Fruit fly (Drosophila melanogaster) whole organism, embryonic: ENCODE measurements around the gene CG14234.

ENCODE experiments used
- Bgb ChIP-seq: fragments of 200-800 bp; sonication (Bioruptor generic); IDR thresholded peaks from 2 replicates; pipeline ENCODE4 v1.3.6; 2022; ENCODE audit warnings: missing biosample characterization, missing genetic modification characterization; ENCODE audit not compliant: partially characterized antibody
- CG11504 ChIP-seq: fragments of 200-800 bp; sonication (Bioruptor generic); optimal IDR thresholded peaks from 3 replicates; lab custom pipeline; 2019; ENCODE audit warnings: missing biosample characterization, mild to moderate bottlenecking, missing genetic modification characterization, moderate library complexity
- CG11696 ChIP-seq: fragments of 200-800 bp; sonication (Bioruptor generic); IDR thresholded peaks from 2 replicates; pipeline ENCODE4 v1.3.6; 2022; ENCODE audit warnings: missing biosample characterization, missing genetic modification characterization
- CG12299 ChIP-seq: fragments of 200-800 bp; sonication (Bioruptor generic); optimal IDR thresholded peaks from 2 replicates; lab custom pipeline; 2018; ENCODE audit warnings: missing biosample characterization, mild to moderate bottlenecking, missing genetic modification characterization
- CG12391 ChIP-seq: fragments of 200-800 bp; sonication (Bioruptor generic); optimal IDR thresholded peaks from 3 replicates; lab custom pipeline; 2018; ENCODE audit warnings: missing biosample characterization, mild to moderate bottlenecking, missing genetic modification characterization, moderate library complexity
- CG13894 ChIP-seq: fragments of 200-800 bp; sonication (Bioruptor generic); optimal IDR thresholded peaks from 3 replicates; lab custom pipeline; 2018; ENCODE audit warnings: missing biosample characterization, mild to moderate bottlenecking, missing genetic modification characterization, moderate library complexity
- CG15269 ChIP-seq: fragments of 200-800 bp; sonication (Bioruptor generic); optimal IDR thresholded peaks from 2 replicates; lab custom pipeline; 2018; ENCODE audit warnings: missing biosample characterization, mild to moderate bottlenecking, missing genetic modification characterization, moderate library complexity
- CG15514 ChIP-seq: fragments of 200-800 bp; sonication (Bioruptor generic); optimal IDR thresholded peaks from 3 replicates; lab custom pipeline; 2017; ENCODE audit warnings: missing biosample characterization, missing genetic modification characterization, mild to moderate bottlenecking, moderate library complexity, missing genetic modification reagents
- CG17359 ChIP-seq: fragments of 200-800 bp; sonication (Bioruptor generic); optimal IDR thresholded peaks from 3 replicates; lab custom pipeline; 2018; ENCODE audit warnings: missing biosample characterization, mild to moderate bottlenecking, missing genetic modification characterization, moderate library complexity
- CG2129 ChIP-seq: fragments of 200-800 bp; sonication (Bioruptor generic); IDR thresholded peaks from 2 replicates; pipeline ENCODE4 v1.3.6; 2022; ENCODE audit warnings: missing biosample characterization, missing genetic modification characterization; ENCODE audit not compliant: partially characterized antibody
- CG31224 ChIP-seq: fragments of 200-800 bp; sonication (Bioruptor generic); IDR thresholded peaks from 2 replicates; pipeline ENCODE4 v1.3.6; 2022; ENCODE audit warnings: missing biosample characterization, missing genetic modification characterization
- CG3838 ChIP-seq: fragments of 200-800 bp; sonication (Bioruptor generic); optimal IDR thresholded peaks from 3 replicates; lab custom pipeline; 2016; ENCODE audit warnings: missing biosample characterization, missing genetic modification characterization
- CG4282 ChIP-seq: fragments of 200-800 bp; sonication (Bioruptor generic); optimal IDR thresholded peaks from 2 replicates; lab custom pipeline; 2016; ENCODE audit warnings: missing biosample characterization, missing genetic modification characterization
- CG4404 ChIP-seq: fragments of 200-800 bp; sonication (Bioruptor generic); IDR thresholded peaks from 2 replicates; pipeline ENCODE4 v1.3.6; 2022; ENCODE audit warnings: missing biosample characterization, missing genetic modification characterization
- CG6813 ChIP-seq: fragments of 200-800 bp; sonication (Bioruptor generic); optimal IDR thresholded peaks from 2 replicates; lab custom pipeline; 2017; ENCODE audit warnings: missing biosample characterization, missing genetic modification characterization, mild to moderate bottlenecking, moderate library complexity, missing genetic modification reagents
- CG7839 ChIP-seq: fragments of 200-800 bp; sonication (Bioruptor generic); optimal IDR thresholded peaks from 3 replicates; lab custom pipeline; 2018; ENCODE audit warnings: missing biosample characterization, mild to moderate bottlenecking, missing genetic modification characterization, moderate library complexity
- CG8089 ChIP-seq: fragments of 200-800 bp; sonication (Bioruptor generic); optimal IDR thresholded peaks from 3 replicates; lab custom pipeline; 2016; ENCODE audit warnings: missing biosample characterization, missing genetic modification characterization
- CG8944 ChIP-seq: fragments of 200-800 bp; sonication (Bioruptor generic); optimal IDR thresholded peaks from 3 replicates; lab custom pipeline; 2016; ENCODE audit warnings: missing biosample characterization, missing genetic modification characterization
- CG9215 ChIP-seq: fragments of 200-800 bp; sonication (Bioruptor generic); IDR thresholded peaks from 2 replicates; pipeline ENCODE4 v1.3.6; 2022; ENCODE audit warnings: missing biosample characterization, missing genetic modification characterization
- Dek ChIP-seq: fragments of 200-800 bp; sonication (Bioruptor generic); optimal IDR thresholded peaks from 3 replicates; lab custom pipeline; 2019; ENCODE audit warnings: missing biosample characterization, mild to moderate bottlenecking, missing genetic modification characterization, moderate library complexity
- E2f2 ChIP-seq: fragments of 200-800 bp; sonication (Bioruptor generic); IDR thresholded peaks from 2 replicates; pipeline ENCODE4 v1.3.6; 2022; ENCODE audit warnings: missing biosample characterization, missing genetic modification characterization
- HLH54F ChIP-seq: fragments of 200-800 bp; sonication (Bioruptor generic); optimal IDR thresholded peaks from 3 replicates; lab custom pipeline; 2016; ENCODE audit warnings: missing biosample characterization, missing genetic modification characterization
- Hey ChIP-seq: fragments of 200-800 bp; sonication (Bioruptor generic); optimal IDR thresholded peaks from 3 replicates; lab custom pipeline; 2018; ENCODE audit warnings: missing biosample characterization, mild to moderate bottlenecking, missing genetic modification characterization
- Hsf ChIP-seq: fragments of 200-800 bp; sonication (Bioruptor generic); optimal IDR thresholded peaks from 3 replicates; lab custom pipeline; 2016; ENCODE audit warnings: missing biosample characterization, missing genetic modification characterization
- Max ChIP-seq: fragments of 200-800 bp; sonication (Bioruptor generic); optimal IDR thresholded peaks from 2 replicates; lab custom pipeline; 2016; ENCODE audit warnings: missing biosample characterization, mild to moderate bottlenecking, missing genetic modification characterization
- Oli ChIP-seq: fragments of 200-800 bp; sonication (Bioruptor generic); optimal IDR thresholded peaks from 2 replicates; lab custom pipeline; 2018; ENCODE audit warnings: missing biosample characterization, mild to moderate bottlenecking, missing genetic modification characterization, moderate library complexity
- Ssrp ChIP-seq: fragments of 200-800 bp; sonication (Bioruptor generic); optimal IDR thresholded peaks from 2 replicates; lab custom pipeline; 2018; ENCODE audit warnings: missing biosample characterization, mild to moderate bottlenecking, missing genetic modification characterization, moderate library complexity
- Trl ChIP-seq, 3 experiments: fragments of >200 bp in 2 of 3; fragments of 200-800 bp in 1 of 3; sonication (Bioruptor generic) in 1 of 3; optimal IDR thresholded peaks; 2 replicates in 1 of 3; 3 replicates in 2 of 3; lab custom pipeline; 2016 to 2017; ENCODE audit warnings: missing biosample characterization in 1 of 3, missing genetic modification characterization in 1 of 3
- amos ChIP-seq: fragments of 200-800 bp; sonication (Bioruptor generic); IDR thresholded peaks from 2 replicates; pipeline ENCODE4 v1.3.6; 2022; ENCODE audit warnings: missing biosample characterization, missing genetic modification characterization; ENCODE audit not compliant: partially characterized antibody
- cg ChIP-seq: fragments of 200-800 bp; sonication (Bioruptor generic); optimal IDR thresholded peaks from 3 replicates; lab custom pipeline; 2019; ENCODE audit warnings: missing biosample characterization, mild to moderate bottlenecking, missing genetic modification characterization, moderate library complexity
- chm ChIP-seq: fragments of 200-800 bp; sonication (Bioruptor generic); IDR thresholded peaks from 2 replicates; pipeline ENCODE4 v1.3.6; 2022; ENCODE audit warnings: missing biosample characterization, missing genetic modification characterization
- en ChIP-seq: fragments of 200-800 bp; sonication (Bioruptor generic); optimal IDR thresholded peaks from 2 replicates; lab custom pipeline; 2016; ENCODE audit warnings: missing biosample characterization, missing genetic modification characterization
- eve ChIP-seq, 2 experiments: fragments of >200 bp; optimal IDR thresholded peaks; 2 replicates each; lab custom pipeline; 2017; ENCODE audit warnings: missing biosample characterization in 2 of 2, missing genetic modification characterization in 2 of 2
- eyg ChIP-seq: fragments of 200-800 bp; sonication (Bioruptor generic); optimal IDR thresholded peaks from 3 replicates; lab custom pipeline; 2016; ENCODE audit warnings: missing biosample characterization, missing genetic modification characterization
- ham ChIP-seq: fragments of 200-800 bp; sonication (Bioruptor generic); IDR thresholded peaks from 2 replicates; pipeline ENCODE4 v1.3.6; 2022; ENCODE audit warnings: missing biosample characterization, missing genetic modification characterization
- ind ChIP-seq: fragments of 200-800 bp; sonication (Bioruptor generic); optimal IDR thresholded peaks from 3 replicates; lab custom pipeline; 2016; ENCODE audit warnings: missing biosample characterization, missing genetic modification characterization
- inv ChIP-seq: fragments of 200-800 bp; sonication (Bioruptor generic); IDR thresholded peaks from 2 replicates; pipeline ENCODE4 v1.3.6; 2022; ENCODE audit warnings: missing biosample characterization, missing genetic modification characterization; ENCODE audit not compliant: partially characterized antibody
- jumu ChIP-seq: fragments of 200-800 bp; sonication (Bioruptor generic); optimal IDR thresholded peaks from 3 replicates; lab custom pipeline; 2016; ENCODE audit warnings: missing biosample characterization, missing genetic modification characterization
- lov ChIP-seq, 2 experiments: fragments of 200-800 bp in 1 of 2; fragments of >200 bp in 1 of 2; sonication (Bioruptor generic) in 1 of 2; IDR thresholded peaks in 1 of 2; optimal IDR thresholded peaks in 1 of 2; 2 replicates in 1 of 2; 3 replicates in 1 of 2; pipeline versions ENCODE4 v1.3.6 to Lab custom; 2017 to 2022; ENCODE audit warnings: missing biosample characterization in 1 of 2, missing genetic modification characterization in 1 of 2
- org-1 ChIP-seq: fragments of 200-800 bp; sonication (Bioruptor generic); optimal IDR thresholded peaks from 2 replicates; lab custom pipeline; 2017; ENCODE audit warnings: missing biosample characterization, missing genetic modification characterization
- pzg ChIP-seq: fragments of 200-800 bp; sonication (Bioruptor generic); optimal IDR thresholded peaks from 3 replicates; lab custom pipeline; 2018; ENCODE audit warnings: missing biosample characterization, mild to moderate bottlenecking, missing genetic modification characterization, moderate library complexity
- sc ChIP-seq, 3 experiments: fragments of >200 bp in 2 of 3; fragments of 200-800 bp in 1 of 3; sonication (Bioruptor generic) in 1 of 3; optimal IDR thresholded peaks; 2 replicates in 2 of 3; 3 replicates in 1 of 3; lab custom pipeline; 2017; ENCODE audit warnings: mild to moderate bottlenecking in 1 of 3, missing biosample characterization in 1 of 3, missing genetic modification characterization in 1 of 3, missing genetic modification reagents in 1 of 3
- schlank ChIP-seq: fragments of 200-800 bp; sonication (Bioruptor generic); optimal IDR thresholded peaks from 2 replicates; lab custom pipeline; 2018; ENCODE audit warnings: missing biosample characterization, mild to moderate bottlenecking, missing genetic modification characterization
- slou ChIP-seq: fragments of 200-800 bp; sonication (Bioruptor generic); optimal IDR thresholded peaks from 3 replicates; lab custom pipeline; 2016; ENCODE audit warnings: missing biosample characterization, missing genetic modification characterization
- stwl ChIP-seq: fragments of 200-800 bp; sonication (Bioruptor generic); optimal IDR thresholded peaks from 3 replicates; lab custom pipeline; 2018; ENCODE audit warnings: missing biosample characterization, mild to moderate bottlenecking, missing genetic modification characterization, moderate library complexity
- ttk ChIP-seq: fragments of 200-800 bp; sonication (Bioruptor generic); IDR thresholded peaks from 2 replicates; pipeline ENCODE4 v2.1.2; 2022; ENCODE audit warnings: missing biosample characterization, missing genetic modification characterization
- yki ChIP-seq: fragments of >200 bp; optimal IDR thresholded peaks from 3 replicates; lab custom pipeline; 2018

The CG14234 gene

dm6 chrX:19692951-19693698 is 42.2 kb upstream of the CG14234 start, which contains the start of gene Mer (continued):
- TF ChIP-seq org-1 (GFP tag; lab: Kevin White, UChicago): peak; percentile 81
- TF ChIP-seq CG7839: peak; percentile 85
- peak; percentile 55 for TF ChIP-seq pzg (GFP tag; lab: Kevin White, UChicago)
- peak; percentile 86 for TF ChIP-seq CG15269 (tag; lab: Kevin White, UChicago)
- peak; percentile 74 for TF ChIP-seq ttk (GFP tag; lab: Robert Waterston, UW)
- no peak for TF ChIP-seq CG11696
- no peak for TF ChIP-seq eve (GFP tag; optimal IDR thresholded peaks at IDR 0.05; lab: Kevin White, UChicago)
- TF ChIP-seq jumu: peak; percentile 85
- no peak for TF ChIP-seq Trl (optimal IDR thresholded peaks at IDR 0.05; lab: Kevin White, UChicago)
- peak; percentile 89 for TF ChIP-seq Trl (GFP tag; optimal IDR thresholded peaks at IDR 0.05; lab: Kevin White, UChicago)
- TF ChIP-seq schlank: peak; percentile 75
- TF ChIP-seq CG4404 (GFP tag; lab: Robert Waterston, UW): peak; percentile 60
- TF ChIP-seq Ssrp: peak; percentile 69
- TF ChIP-seq HLH54F (GFP tag; lab: Kevin White, UChicago): peak; percentile 86
- peak; percentile 74 for TF ChIP-seq Dek (tag; lab: Kevin White, UChicago)
- TF ChIP-seq Oli (tag; lab: Kevin White, UChicago): peak; percentile 76
- no peak for TF ChIP-seq CG3838 (GFP tag; lab: Kevin White, UChicago)
- no peak for TF ChIP-seq cg
- peak; percentile 83 for TF ChIP-seq CG15514 (GFP tag; lab: Kevin White, UChicago)
- TF ChIP-seq CG8089 (GFP tag; lab: Kevin White, UChicago): peak; percentile 71
- peak; percentile 66 for TF ChIP-seq CG9215 (GFP tag; lab: Robert Waterston, UW)
- TF ChIP-seq inv: no peak
- no peak for TF ChIP-seq lov (optimal IDR thresholded peaks at IDR 0.05; lab: Kevin White, UChicago)
- TF ChIP-seq lov (GFP tag; IDR thresholded peaks at IDR 0.05; lab: Robert Waterston, UW): peak; percentile 48; the same call in 1 of the 3 replicates
- peak; percentile 63; the same call in 1 of the 2 replicates for TF ChIP-seq E2f2 (GFP tag; lab: Robert Waterston, UW)
- peak; percentile 70 for TF ChIP-seq en (GFP tag; lab: Kevin White, UChicago)
- 0 out of 2 replicates have a peak, but pooled peaks have one; percentile 57 for TF ChIP-seq ham (GFP tag; lab: Robert Waterston, UW)
- peak; percentile 71 for TF ChIP-seq CG6813 (GFP tag; lab: Kevin White, UChicago)
- TF ChIP-seq stwl (tag; lab: Kevin White, UChicago): peak; percentile 59
- peak; percentile 84 for TF ChIP-seq CG13894 (tag; lab: Kevin White, UChicago)
- TF ChIP-seq CG12391: peak; percentile 82
- TF ChIP-seq amos (GFP tag; lab: Robert Waterston, UW): no peak
- peak; percentile 84 for TF ChIP-seq chm (GFP tag; lab: Robert Waterston, UW)
- peak; percentile 84 for TF ChIP-seq CG12299
- peak; percentile 78 for TF ChIP-seq CG8944
- no peak for TF ChIP-seq Hey
- TF ChIP-seq CG31224 (GFP tag; lab: Robert Waterston, UW): peak; percentile 63
- peak; percentile 84 for TF ChIP-seq ind (GFP tag; lab: Kevin White, UChicago)
- TF ChIP-seq Hsf (GFP tag; lab: Kevin White, UChicago): peak; percentile 88
- TF ChIP-seq sc (optimal IDR thresholded peaks at IDR 0.05; lab: Kevin White, UChicago): no peak
- TF ChIP-seq sc (GFP tag; optimal IDR thresholded peaks at IDR 0.05; lab: Kevin White, UChicago): no peak
- TF ChIP-seq Max (GFP tag; lab: Kevin White, UChicago): peak; percentile 69
- TF ChIP-seq yki (lab: Kevin White, UChicago): peak; percentile 41
- TF ChIP-seq CG11504 (tag; lab: Kevin White, UChicago): peak; percentile 85
- peak; percentile 13; the same call in 1 of the 2 replicates for TF ChIP-seq Bgb
- peak; percentile 73 for TF ChIP-seq CG4282
- peak; percentile 80 for TF ChIP-seq CG17359 (tag; lab: Kevin White, UChicago)
- TF ChIP-seq slou (GFP tag; lab: Kevin White, UChicago): peak; percentile 59
- TF ChIP-seq eyg: peak; percentile 77
- no peak for TF ChIP-seq CG2129 (GFP tag; lab: Robert Waterston, UW)
